Worm (Caenorhabditis elegans) whole organism, early embryonic: Measurements from ENCODE around the gene jmjd-3.2.

Experiments used
- B0310.2 ChIP-seq: sonication (generic microtip); optimal IDR thresholded peaks from 2 replicates; lab custom pipeline; 2016; ENCODE audit warnings: mild to moderate bottlenecking, missing genetic modification characterization, missing compliant biosample characterization
- F13C5.2 ChIP-seq: sonication (generic microtip); optimal IDR thresholded peaks from 2 replicates; lab custom pipeline; 2017; ENCODE audit warnings: mild to moderate bottlenecking, missing genetic modification characterization, inconsistent platforms, missing compliant biosample characterization
- aly-1 ChIP-seq: sonication (generic microtip); optimal IDR thresholded peaks from 2 replicates; lab custom pipeline; 2016; ENCODE audit warnings: missing genetic modification characterization, missing compliant biosample characterization
- ama-1 ChIP-seq: fragments of 150-350 bp; optimal IDR thresholded peaks from 2 replicates; lab custom pipeline; 2014
- ceh-13 ChIP-seq: fragments of 200-800 bp; sonication (Bioruptor generic); optimal IDR thresholded peaks from 2 replicates; lab custom pipeline; 2018; ENCODE audit warnings: mild to moderate bottlenecking, missing genetic modification characterization, missing compliant biosample characterization
- ceh-36 ChIP-seq: sonication (generic microtip); optimal IDR thresholded peaks from 2 replicates; lab custom pipeline; 2016; ENCODE audit warnings: missing genetic modification characterization, inconsistent platforms, missing compliant biosample characterization
- ets-7 ChIP-seq: sonication (generic microtip); optimal IDR thresholded peaks from 2 replicates; lab custom pipeline; 2016; ENCODE audit warnings: missing genotype, missing genetic modification characterization, missing compliant biosample characterization
- flt-1 ChIP-seq: fragments of 200-800 bp; sonication (Bioruptor generic); IDR thresholded peaks from 2 replicates; pipeline ENCODE4 v1.3.6; 2022; ENCODE audit warnings: missing genetic modification characterization, missing compliant biosample characterization
- hmbx-1 ChIP-seq: sonication (generic microtip); optimal IDR thresholded peaks from 2 replicates; lab custom pipeline; 2016; ENCODE audit warnings: mild to moderate bottlenecking, missing genetic modification characterization, missing compliant biosample characterization
- hmg-4 ChIP-seq: fragments of 200-800 bp; sonication (Bioruptor generic); optimal IDR thresholded peaks from 2 replicates; lab custom pipeline; 2018; ENCODE audit warnings: mild to moderate bottlenecking, missing genetic modification characterization, missing compliant biosample characterization
- hnd-1 ChIP-seq: sonication (generic microtip); optimal IDR thresholded peaks from 2 replicates; lab custom pipeline; 2016; ENCODE audit warnings: missing genetic modification characterization, missing compliant biosample characterization
- pes-1 ChIP-seq: fragments of 200-800 bp; sonication (Bioruptor generic); IDR thresholded peaks from 2 replicates; pipeline ENCODE4 v1.3.6; 2022; ENCODE audit warnings: missing genetic modification reagents, missing genetic modification characterization, missing compliant biosample characterization
- scrt-1 ChIP-seq: fragments of 200-800 bp; sonication (Bioruptor generic); IDR thresholded peaks from 2 replicates; pipeline ENCODE4 v1.3.6; 2022; ENCODE audit warnings: missing genetic modification characterization, missing compliant biosample characterization
- sea-1 ChIP-seq: fragments of 200-800 bp; sonication (Bioruptor generic); conservative IDR thresholded peaks from 2 replicates; pipeline ENCODE4 v1.3.6; 2022; ENCODE audit warnings: missing genetic modification characterization, missing compliant biosample characterization
- tbx-11 ChIP-seq: fragments of 200-800 bp; sonication (Bioruptor generic); IDR thresholded peaks from 2 replicates; pipeline ENCODE4 v1.3.6; 2022; ENCODE audit warnings: missing genetic modification characterization, missing compliant biosample characterization
- tbx-37 ChIP-seq: fragments of 200-800 bp; sonication (Bioruptor generic); conservative IDR thresholded peaks from 2 replicates; pipeline ENCODE4 v1.3.6; 2022; ENCODE audit warnings: missing genetic modification reagents, missing genetic modification characterization, missing compliant biosample characterization
- tra-4 ChIP-seq: sonication (generic microtip); optimal IDR thresholded peaks from 2 replicates; lab custom pipeline; 2017; ENCODE audit warnings: missing genetic modification characterization, missing compliant biosample characterization

jmjd-3.2 gene

ce11 chrX:14444701-14445100 lies 3.3 kb upstream of the jmjd-3.2 start, which contains the start of gene F23D12.4:
F23D12.4 (plus strand) TSS chrX:14445001.
- no peak for TF ChIP-seq ama-1 (lab: Kevin White, UChicago)
- TF ChIP-seq hmbx-1 (tag; lab: Kevin White, UChicago), result no peak
- no peak for TF ChIP-seq tbx-37
- TF ChIP-seq ceh-13 (GFP tag; lab: Kevin White, UChicago), result no peak
- no peak for TF ChIP-seq sea-1 (GFP tag; lab: Robert Waterston, UW)
- no peak for TF ChIP-seq ceh-36 (tag; lab: Kevin White, UChicago)
- no peak for TF ChIP-seq scrt-1 (GFP tag; lab: Robert Waterston, UW)
- TF ChIP-seq tbx-11 (GFP tag; lab: Robert Waterston, UW), result no peak

- TF ChIP-seq B0310.2 (tag; lab: Kevin White, UChicago) (no peak), ama-1 (lab: Kevin White, UChicago) (no peak), ceh-36 (tag; lab: Kevin White, UChicago) (no peak), ets-7 (tag; lab: Kevin White, UChicago) (no peak), sea-1 (GFP tag; lab: Robert Waterston, UW) (no peak), hmbx-1 (tag; lab: Kevin White, UChicago) (no peak)
Observed at ce11 chrX:14447498-14447897, 512 bp upstream of the jmjd-3.2 start.

ce11 chrX:14453735-14454134 lies 5.7 kb downstream of the jmjd-3.2 start, which contains the start of gene F23D12.7:
F23D12.7 (minus strand) TSS chrX:14453835.
- TF ChIP-seq ama-1 (lab: Kevin White, UChicago), result no peak
- no peak for TF ChIP-seq tra-4 (tag; lab: Kevin White, UChicago)
- TF ChIP-seq B0310.2 (tag; lab: Kevin White, UChicago), result no peak
- no peak for TF ChIP-seq aly-1 (tag; lab: Kevin White, UChicago)
- TF ChIP-seq ceh-13 (GFP tag; lab: Kevin White, UChicago), result no peak
- no peak for TF ChIP-seq scrt-1 (GFP tag; lab: Robert Waterston, UW)
- no peak for TF ChIP-seq hnd-1
- no peak for TF ChIP-seq ets-7 (tag; lab: Kevin White, UChicago)
- no peak for TF ChIP-seq hmbx-1 (tag; lab: Kevin White, UChicago)
- no peak for TF ChIP-seq tbx-11 (GFP tag; lab: Robert Waterston, UW)
- no peak for TF ChIP-seq flt-1 (GFP tag; lab: Robert Waterston, UW)
- TF ChIP-seq hmg-4, result no peak
- no peak for TF ChIP-seq tbx-37
- no peak for TF ChIP-seq ceh-36 (tag; lab: Kevin White, UChicago)
- TF ChIP-seq sea-1 (GFP tag; lab: Robert Waterston, UW), result no peak
- no peak for TF ChIP-seq pes-1 (GFP tag; lab: Robert Waterston, UW)
- no peak for TF ChIP-seq F13C5.2 (tag; lab: Kevin White, UChicago)

ce11 chrX:14455419-14455818 lies 7.4 kb downstream of the jmjd-3.2 start, which contains the start of gene Y66C5A.1:
Y66C5A.1 (minus strand) TSS chrX:14455519.
- TF ChIP-seq ceh-13 (GFP tag; lab: Kevin White, UChicago), result no peak
- TF ChIP-seq scrt-1 (GFP tag; lab: Robert Waterston, UW), result no peak
- no peak for TF ChIP-seq hmg-4
- no peak for TF ChIP-seq ama-1 (lab: Kevin White, UChicago)
- no peak for TF ChIP-seq hnd-1
- no peak for TF ChIP-seq B0310.2 (tag; lab: Kevin White, UChicago)
- no peak for TF ChIP-seq F13C5.2 (tag; lab: Kevin White, UChicago)
- no peak for TF ChIP-seq aly-1 (tag; lab: Kevin White, UChicago)
- no peak for TF ChIP-seq sea-1 (GFP tag; lab: Robert Waterston, UW)
- TF ChIP-seq flt-1 (GFP tag; lab: Robert Waterston, UW), result no peak
- TF ChIP-seq ets-7 (tag; lab: Kevin White, UChicago), result no peak

ce11 chrX:14460412-14460811 lies 12.4 kb downstream of the jmjd-3.2 start, which contains the start of gene Y66C5A.2:
Y66C5A.2 (plus strand) TSS chrX:14460712.
- TF ChIP-seq tbx-11 (GFP tag; lab: Robert Waterston, UW), result no peak
- no peak for TF ChIP-seq B0310.2 (tag; lab: Kevin White, UChicago)
- TF ChIP-seq sea-1 (GFP tag; lab: Robert Waterston, UW), result no peak
- no peak for TF ChIP-seq aly-1 (tag; lab: Kevin White, UChicago)
- TF ChIP-seq tra-4 (tag; lab: Kevin White, UChicago), result no peak
- no peak for TF ChIP-seq pes-1 (GFP tag; lab: Robert Waterston, UW)
- TF ChIP-seq F13C5.2 (tag; lab: Kevin White, UChicago), result no peak
- no peak for TF ChIP-seq scrt-1 (GFP tag; lab: Robert Waterston, UW)
- no peak for TF ChIP-seq ama-1 (lab: Kevin White, UChicago)
- TF ChIP-seq tbx-37, result no peak
- no peak for TF ChIP-seq ets-7 (tag; lab: Kevin White, UChicago)
- TF ChIP-seq ceh-13 (GFP tag; lab: Kevin White, UChicago), result no peak
- TF ChIP-seq hmbx-1 (tag; lab: Kevin White, UChicago), result no peak
- TF ChIP-seq flt-1 (GFP tag; lab: Robert Waterston, UW), result no peak
- TF ChIP-seq hmg-4, result no peak
- TF ChIP-seq ceh-36 (tag; lab: Kevin White, UChicago), result no peak
- no peak for TF ChIP-seq hnd-1

ce11 chrX:14464513-14464912 lies 16.5 kb downstream of the jmjd-3.2 start, which contains the start of gene M163.7:
M163.7 (plus strand) TSS chrX:14464813.
- no peak for TF ChIP-seq sea-1 (GFP tag; lab: Robert Waterston, UW)
- TF ChIP-seq tbx-37, result no peak
- TF ChIP-seq ceh-13 (GFP tag; lab: Kevin White, UChicago), result no peak
- no peak for TF ChIP-seq hmbx-1 (tag; lab: Kevin White, UChicago)
- no peak for TF ChIP-seq flt-1 (GFP tag; lab: Robert Waterston, UW)
- TF ChIP-seq pes-1 (GFP tag; lab: Robert Waterston, UW), result no peak
- TF ChIP-seq F13C5.2 (tag; lab: Kevin White, UChicago), result no peak
- no peak for TF ChIP-seq B0310.2 (tag; lab: Kevin White, UChicago)
- no peak for TF ChIP-seq hnd-1
- TF ChIP-seq aly-1 (tag; lab: Kevin White, UChicago), result no peak
- TF ChIP-seq ama-1 (lab: Kevin White, UChicago), result no peak
- TF ChIP-seq scrt-1 (GFP tag; lab: Robert Waterston, UW), result no peak
- TF ChIP-seq ets-7 (tag; lab: Kevin White, UChicago), result no peak

ce11 chrX:14465593-14465992 lies 17.6 kb downstream of the jmjd-3.2 start, which contains the start of gene M163.22:
M163.22 (plus strand) TSS chrX:14465893.
- TF ChIP-seq B0310.2 (tag; lab: Kevin White, UChicago) (no peak), aly-1 (tag; lab: Kevin White, UChicago) (no peak), scrt-1 (GFP tag; lab: Robert Waterston, UW) (no peak), tra-4 (tag; lab: Kevin White, UChicago) (no peak), sea-1 (GFP tag; lab: Robert Waterston, UW) (no peak), ceh-13 (GFP tag; lab: Kevin White, UChicago) (no peak), hmbx-1 (tag; lab: Kevin White, UChicago) (no peak), hmg-4 (no peak), ceh-36 (tag; lab: Kevin White, UChicago) (no peak), tbx-37 (no peak), ets-7 (tag; lab: Kevin White, UChicago) (no peak), flt-1 (GFP tag; lab: Robert Waterston, UW) (no peak), tbx-11 (GFP tag; lab: Robert Waterston, UW) (no peak), ama-1 (lab: Kevin White, UChicago) (no peak), hnd-1 (no peak), F13C5.2 (tag; lab: Kevin White, UChicago) (no peak), pes-1 (GFP tag; lab: Robert Waterston, UW) (no peak)
